Fruit fly (Drosophila melanogaster) whole organism, prepupa: Measurements from ENCODE around the gene Prps.

ENCODE experiments used
- CG11902 ChIP-seq: fragments of 200-800 bp; sonication (Bioruptor generic); optimal IDR thresholded peaks from 3 replicates; lab custom pipeline; 2016; ENCODE audit warnings: missing biosample characterization, missing genetic modification characterization
- CG4318 ChIP-seq: fragments of 200-800 bp; sonication (Bioruptor generic); optimal IDR thresholded peaks from 3 replicates; lab custom pipeline; 2017; ENCODE audit warnings: missing biosample characterization, mild to moderate bottlenecking, missing genetic modification characterization
- CG6163 ChIP-seq: fragments of 200-800 bp; sonication (Bioruptor generic); IDR thresholded peaks from 3 replicates; pipeline ENCODE4 v1.3.6; 2022; ENCODE audit warnings: missing biosample characterization, missing genetic modification characterization
- CG7368 ChIP-seq: fragments of 200-800 bp; sonication (Bioruptor generic); optimal IDR thresholded peaks from 3 replicates; lab custom pipeline; 2016; ENCODE audit warnings: missing biosample characterization, missing genetic modification characterization
- Eip93F ChIP-seq: fragments of 200-800 bp; sonication (Bioruptor generic); optimal IDR thresholded peaks from 2 replicates; lab custom pipeline; 2016; ENCODE audit warnings: missing biosample characterization, mild to moderate bottlenecking, missing genetic modification characterization
- Gug ChIP-seq: fragments of 200-800 bp; sonication (Bioruptor generic); IDR thresholded peaks from 2 replicates; pipeline ENCODE4 v1.3.6; 2022; ENCODE audit warnings: missing biosample characterization, missing genetic modification characterization
- OdsH ChIP-seq: fragments of 200-800 bp; sonication (Bioruptor generic); optimal IDR thresholded peaks from 3 replicates; lab custom pipeline; 2016; ENCODE audit warnings: missing biosample characterization, missing genetic modification characterization
- dsx ChIP-seq: fragments of 200-800 bp; optimal IDR thresholded peaks from 3 replicates; lab custom pipeline; 2019; ENCODE audit warnings: missing biosample characterization, mild to moderate bottlenecking, missing genetic modification characterization, moderate library complexity; ENCODE audit not compliant: poor library complexity, severe bottlenecking
- fd85E ChIP-seq: fragments of 200-800 bp; sonication (Bioruptor generic); optimal IDR thresholded peaks from 3 replicates; lab custom pipeline; 2016; ENCODE audit warnings: missing biosample characterization, missing genetic modification characterization
- salr ChIP-seq, 2 experiments: fragments of 200-800 bp; sonication (Bioruptor generic); optimal IDR thresholded peaks; 3 replicates each; lab custom pipeline; 2016 to 2018; ENCODE audit warnings: missing biosample characterization in 2 of 2, missing genetic modification characterization in 2 of 2, mild to moderate bottlenecking in 1 of 2
- vri ChIP-seq: fragments of 200-800 bp; sonication (Bioruptor generic); optimal IDR thresholded peaks from 3 replicates; lab custom pipeline; 2016; ENCODE audit warnings: missing biosample characterization, mild to moderate bottlenecking, missing genetic modification characterization

- no peak for TF ChIP-seq OdsH (GFP tag; lab: Kevin White, UChicago)
- no peak for TF ChIP-seq CG6163 (GFP tag; lab: Robert Waterston, UW)
- TF ChIP-seq Gug (GFP tag; lab: Robert Waterston, UW): no peak
- no peak for TF ChIP-seq fd85E
- no peak for TF ChIP-seq CG7368
- TF ChIP-seq CG11902 (GFP tag; lab: Kevin White, UChicago): no peak
- TF ChIP-seq salr (GFP tag; optimal IDR thresholded peaks at IDR 0.05; lab: Kevin White, UChicago): no peak
- no peak for TF ChIP-seq dsx (GFP tag; lab: Kevin White, UChicago)
- no peak for TF ChIP-seq Eip93F
- no peak for TF ChIP-seq CG4318 (GFP tag; lab: Kevin White, UChicago)
- TF ChIP-seq vri: no peak
Measured at dm6 chr3L:9684871-9685270, 11.6 kb downstream of the Prps start, which contains the start of gene CG16719.
